Fruit fly (Drosophila melanogaster): Measurements from ENCODE around the gene EloA.

EloA gene

dm6 chr3R:23225266-23225665, 26.1 kb upstream of the EloA start (continued):
- peak; percentile 55 for TF ChIP-seq cwo (GFP tag; optimal IDR thresholded peaks at IDR 0.05)
- TF ChIP-seq ap (GFP tag; IDR thresholded peaks at IDR 0.05): no peak
- peak; percentile 32; the same call in 1 of the 2 replicates for TF ChIP-seq slbo (GFP tag; IDR thresholded peaks at IDR 0.05)
- TF ChIP-seq CG17359 (tag; optimal IDR thresholded peaks at IDR 0.05): peak; percentile 21
- TF ChIP-seq CG3847 (GFP tag; IDR thresholded peaks at IDR 0.05): 0 out of 2 replicates have a peak, but pooled peaks have one; percentile 24
- no peak for TF ChIP-seq CG8281 (tag; optimal IDR thresholded peaks at IDR 0.05)
- no peak for TF ChIP-seq fru (optimal IDR thresholded peaks at IDR 0.05)
- no peak for TF ChIP-seq CG31388 (GFP tag; optimal IDR thresholded peaks at IDR 0.05)
- TF ChIP-seq CG9609 (GFP tag; optimal IDR thresholded peaks at IDR 0.05): peak; percentile 23
- TF ChIP-seq cas (GFP tag; IDR thresholded peaks at IDR 0.05): no peak
- TF ChIP-seq CG11456 (GFP tag; IDR thresholded peaks at IDR 0.05): peak; percentile 68; the same call in 2 of the 3 replicates
- no peak for TF ChIP-seq en (GFP tag; optimal IDR thresholded peaks at IDR 0.05)
- no peak for TF ChIP-seq CG4854 (GFP tag; optimal IDR thresholded peaks at IDR 0.05)
- peak; percentile 15 for TF ChIP-seq D19A (tag; optimal IDR thresholded peaks at IDR 0.05)
- TF ChIP-seq Lpt (GFP tag; optimal IDR thresholded peaks at IDR 0.05): no peak
- TF ChIP-seq bowl (GFP tag; IDR thresholded peaks at IDR 0.05): no peak
- TF ChIP-seq Ptx1 (GFP tag; IDR thresholded peaks at IDR 0.05): no peak
- TF ChIP-seq sd (tag; optimal IDR thresholded peaks at IDR 0.05): peak; percentile 9
- TF ChIP-seq B-H2 (GFP tag; optimal IDR thresholded peaks at IDR 0.05): peak; percentile 59
- no peak for TF ChIP-seq nerfin-2 (GFP tag; IDR thresholded peaks at IDR 0.05; ENCODE audit: partially characterized antibody)
- TF ChIP-seq crc (GFP tag; optimal IDR thresholded peaks at IDR 0.05): peak; percentile 14
- peak; percentile 46; the same call in 1 of the 2 replicates for TF ChIP-seq rib (GFP tag; IDR thresholded peaks at IDR 0.05)
- TF ChIP-seq CG7987 (GFP tag; optimal IDR thresholded peaks at IDR 0.05): peak; percentile 48
- TF ChIP-seq Dll (GFP tag; IDR thresholded peaks at IDR 0.05; ENCODE audit: partially characterized antibody): no peak
- no peak for TF ChIP-seq chinmo (GFP tag; IDR thresholded peaks at IDR 0.05; ENCODE audit: partially characterized antibody)
- TF ChIP-seq PHDP (tag; optimal IDR thresholded peaks at IDR 0.05): peak; percentile 47
- no peak for TF ChIP-seq ken (GFP tag; IDR thresholded peaks at IDR 0.05)
- no peak for TF ChIP-seq CG9215 (GFP tag; IDR thresholded peaks at IDR 0.05)
- TF ChIP-seq Antp (GFP tag; optimal IDR thresholded peaks at IDR 0.05): peak; percentile 12
- TF ChIP-seq trem (tag; optimal IDR thresholded peaks at IDR 0.05): no peak
- no peak for TF ChIP-seq CG17829 (tag; optimal IDR thresholded peaks at IDR 0.05)
- TF ChIP-seq CG18599 (GFP tag; optimal IDR thresholded peaks at IDR 0.05): peak; percentile 75
- TF ChIP-seq CG1233 (GFP tag; optimal IDR thresholded peaks at IDR 0.05): peak; percentile 50
- TF ChIP-seq CG10274 (GFP tag; optimal IDR thresholded peaks at IDR 0.05): peak; percentile 16
- no peak for TF ChIP-seq Bgb (GFP tag; IDR thresholded peaks at IDR 0.05; ENCODE audit: partially characterized antibody)
- 0 out of 2 replicates have a peak, but pooled peaks have one; percentile 14 for TF ChIP-seq CG7372 (GFP tag; IDR thresholded peaks at IDR 0.05)
- peak; percentile 34 for TF ChIP-seq CG9727 (GFP tag; optimal IDR thresholded peaks at IDR 0.05)
- peak; percentile 53 for TF ChIP-seq CG10209 (GFP tag; optimal IDR thresholded peaks at IDR 0.05)
- TF ChIP-seq CG34422 (GFP tag; IDR thresholded peaks at IDR 0.05): no peak
- TF ChIP-seq CG33213 (GFP tag; optimal IDR thresholded peaks at IDR 0.05): peak; percentile 26
- no peak for TF ChIP-seq Tbp (GFP tag; optimal IDR thresholded peaks at IDR 0.05)
- peak; percentile 57 for TF ChIP-seq CG3281 (GFP tag; optimal IDR thresholded peaks at IDR 0.05)
- TF ChIP-seq CG10979 (tag; optimal IDR thresholded peaks at IDR 0.05): no peak
- TF ChIP-seq CG31224 (GFP tag; IDR thresholded peaks at IDR 0.05): 0 out of 2 replicates have a peak, but pooled peaks have one; percentile 45
- TF ChIP-seq Fer1 (GFP tag; optimal IDR thresholded peaks at IDR 0.05): peak; percentile 66
- TF ChIP-seq bab2 (GFP tag; optimal IDR thresholded peaks at IDR 0.05): peak; percentile 38
- peak; percentile 2 for TF ChIP-seq NK7.1 (GFP tag; optimal IDR thresholded peaks at IDR 0.05)
- peak; percentile 41 for TF ChIP-seq odd (GFP tag; optimal IDR thresholded peaks at IDR 0.05)
- TF ChIP-seq CG11085 (GFP tag; IDR thresholded peaks at IDR 0.05): no peak
- TF ChIP-seq CG18476 (GFP tag; optimal IDR thresholded peaks at IDR 0.05): no peak
- no peak for TF ChIP-seq Nf-YB (GFP tag; optimal IDR thresholded peaks at IDR 0.05)
